Worm (Caenorhabditis elegans) whole organism, young adult: Measurements from ENCODE around the gene grl-12.

ENCODE experiments used
- F33H1.4 ChIP-seq: fragments of 200-800 bp; sonication (Bioruptor generic); IDR thresholded peaks from 2 replicates; pipeline ENCODE4 v1.3.6; 2022; ENCODE audit warnings: missing genetic modification reagents, missing genetic modification characterization, missing compliant biosample characterization
- T07F8.4 ChIP-seq: sonication (generic microtip); optimal IDR thresholded peaks from 2 replicates; lab custom pipeline; 2016; ENCODE audit warnings: mild to moderate bottlenecking, missing genetic modification characterization, moderate library complexity, missing compliant biosample characterization
- Y56A3A.18 ChIP-seq: fragments of 200-800 bp; sonication (Bioruptor generic); IDR thresholded peaks from 2 replicates; pipeline ENCODE4 v1.3.6; 2022; ENCODE audit warnings: missing genetic modification reagents, missing genetic modification characterization, missing compliant biosample characterization
- ama-1 ChIP-seq, 3 experiments: fragments of 150-350 bp in 1 of 3; sonication (generic microtip) in 2 of 3; optimal IDR thresholded peaks; 2 replicates each; lab custom pipeline; 2014 to 2018; ENCODE audit warnings: missing biosample characterization in 2 of 3, missing genetic modification characterization in 2 of 3, missing genetic modification reagents in 2 of 3
- chd-7 ChIP-seq: sonication (generic microtip); optimal IDR thresholded peaks from 2 replicates; lab custom pipeline; 2016; ENCODE audit warnings: mild to moderate bottlenecking, missing genetic modification characterization, moderate library complexity, missing compliant biosample characterization
- efl-1 ChIP-seq: fragments of 150-350 bp; optimal IDR thresholded peaks from 2 replicates; lab custom pipeline; 2014; ENCODE audit warnings: missing biosample characterization, missing genetic modification reagents, missing genetic modification characterization
- him-1 ChIP-seq: sonication (generic microtip); optimal IDR thresholded peaks from 2 replicates; lab custom pipeline; 2016; ENCODE audit warnings: missing genotype, missing genetic modification reagents, missing genetic modification characterization, missing compliant biosample characterization
- lag-1 ChIP-seq: fragments of 200-800 bp; sonication (Bioruptor generic); IDR thresholded peaks from 2 replicates; pipeline ENCODE4 v1.3.6; 2022; ENCODE audit warnings: missing genetic modification reagents, missing genetic modification characterization, missing compliant biosample characterization
- nfya-1 ChIP-seq: sonication (generic microtip); optimal IDR thresholded peaks from 2 replicates; lab custom pipeline; 2017; ENCODE audit warnings: antibody characterized with exemption, missing compliant biosample characterization, missing genetic modification characterization, borderline replicate concordance; ENCODE audit not compliant: insufficient read depth
- unc-130 ChIP-seq: sonication (generic microtip); optimal IDR thresholded peaks from 2 replicates; lab custom pipeline; 2016; ENCODE audit warnings: missing genetic modification reagents, missing genetic modification characterization, missing compliant biosample characterization
- unc-62 ChIP-seq: fragments of 150-350 bp; optimal IDR thresholded peaks from 2 replicates; lab custom pipeline; 2014; ENCODE audit warnings: missing biosample characterization, missing genetic modification reagents, missing genetic modification characterization
- ztf-26 ChIP-seq: sonication (generic microtip); optimal IDR thresholded peaks from 2 replicates; lab custom pipeline; 2017; ENCODE audit warnings: missing genetic modification characterization, missing compliant biosample characterization

DNA sequence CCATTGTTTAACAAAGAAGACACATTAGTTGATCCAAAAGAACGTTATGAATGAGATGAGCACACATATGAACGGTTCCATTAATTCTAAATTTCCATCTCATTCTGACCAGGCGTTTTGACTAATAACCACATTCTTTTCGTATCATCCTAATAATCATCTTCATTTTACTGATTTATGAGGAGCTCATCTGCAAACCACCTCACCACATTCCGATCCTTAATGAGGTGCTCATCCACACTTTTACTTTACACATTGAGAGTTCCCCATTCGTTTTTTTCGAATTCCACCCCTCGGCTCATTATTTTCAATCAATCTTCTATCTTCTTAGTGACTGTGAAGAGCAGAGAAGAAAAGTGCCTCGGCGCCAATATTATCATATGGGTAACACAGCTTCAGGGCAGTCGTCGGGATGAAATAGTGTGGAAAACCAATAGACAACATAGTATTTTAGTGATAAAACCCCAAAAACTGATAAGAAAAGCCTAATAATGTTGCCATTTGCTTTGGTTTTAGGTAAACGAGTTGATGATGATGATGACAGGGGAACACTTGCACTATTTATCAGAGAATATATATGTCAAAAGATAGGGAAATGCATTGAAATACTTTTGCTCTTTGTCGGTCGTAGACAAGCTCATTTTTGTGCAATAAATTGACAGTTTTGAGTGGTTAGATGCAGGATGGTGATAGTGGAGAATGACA, 14.4 kb upstream of the grl-12 start:
- TF ChIP-seq F33H1.4 (GFP tag; lab: Robert Waterston, UW) (no peak), T07F8.4 (tag; lab: Kevin White, UChicago) (no peak), ztf-26 (tag; lab: Kevin White, UChicago) (no peak), lag-1 (no peak), Y56A3A.18 (GFP tag; lab: Robert Waterston, UW) (no peak), unc-130 (GFP tag; lab: Kevin White, UChicago) (no peak), efl-1 (no peak), unc-62 (GFP tag; lab: Kevin White, UChicago) (peak; percentile 83), ama-1 (optimal IDR thresholded peaks at IDR 0.05; lab: Kevin White, UChicago) (no peak), ama-1 (GFP tag; optimal IDR thresholded peaks at IDR 0.05; lab: Kevin White, UChicago) (no peak), him-1 (tag; lab: Kevin White, UChicago) (no peak), nfya-1 (tag; lab: Kevin White, UChicago) (no peak), chd-7 (tag; lab: Kevin White, UChicago) (peak; percentile 67)
